Worm (Caenorhabditis elegans) whole organism, L4/young adult: Measurements from ENCODE around the gene F35C11.6.

ENCODE experiments used
- W03F9.2 ChIP-seq: fragments of 150-350 bp; optimal IDR thresholded peaks from 2 replicates; lab custom pipeline; 2014; ENCODE audit warnings: missing biosample characterization, missing genetic modification characterization
- dao-5 ChIP-seq: sonication (generic microtip); optimal IDR thresholded peaks from 2 replicates; lab custom pipeline; 2016; ENCODE audit warnings: missing genotype, missing genetic modification characterization, moderate library complexity, missing compliant biosample characterization
- him-1 ChIP-seq: sonication (generic microtip); optimal IDR thresholded peaks from 2 replicates; lab custom pipeline; 2016; ENCODE audit warnings: missing genotype, missing genetic modification reagents, missing genetic modification characterization, missing compliant biosample characterization

F35C11.6 gene

ce11 chrII:8256013-8256412 is 2.9 kb downstream of the F35C11.6 start, which contains the start of gene F35C11.7:
F35C11.7 (plus strand) TSS chrII:8256313.
- no peak for TF ChIP-seq him-1
- TF ChIP-seq dao-5 (tag; lab: Kevin White, UChicago), result no peak
- TF ChIP-seq W03F9.2 (tag; lab: Kevin White, UChicago), result no peak

- TF ChIP-seq dao-5 (tag; lab: Kevin White, UChicago) (no peak), him-1 (no peak), W03F9.2 (tag; lab: Kevin White, UChicago) (no peak)
Measured at ce11 chrII:8253160-8253793, 5.7 kb downstream of the F35C11.6 start, which contains the start of gene F35C11.5. F35C11.5 (plus strand) TSS chrII:8253743.

- TF ChIP-seq dao-5 (tag; lab: Kevin White, UChicago), result no peak
Measured at ce11 chrII:8249710-8250109, 9.2 kb downstream of the F35C11.6 start.

DNA sequence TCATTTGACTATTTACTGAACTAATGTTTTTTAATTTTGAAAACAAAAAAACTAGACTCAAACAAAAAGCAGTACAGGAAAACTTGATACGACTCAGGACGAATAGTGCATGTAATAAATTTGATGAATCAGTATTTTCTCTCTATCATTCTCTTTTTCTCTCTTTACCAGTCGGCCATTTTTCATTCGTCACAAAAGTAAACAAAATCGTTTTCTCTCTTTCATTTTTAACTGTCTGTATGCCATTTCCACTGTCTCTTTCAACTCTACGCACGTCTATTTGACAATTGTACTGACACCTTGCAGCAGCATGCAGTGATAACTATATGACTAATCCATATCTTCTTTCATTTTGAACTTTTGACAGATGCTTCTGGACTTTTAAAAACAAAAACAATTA is 10.2 kb downstream of the F35C11.6 start, which contains the start of the genes F35C11.2 and F35C11.4:
Gene F35C11.2, minus strand, starts transcription at position 90 of the 400 bp plus-strand sequence.
Gene F35C11.4, plus strand, starts transcription at position 260 of the 400 bp plus-strand sequence.
- TF ChIP-seq dao-5 (tag; lab: Kevin White, UChicago) (no peak), W03F9.2 (tag; lab: Kevin White, UChicago) (peak; percentile 4), him-1 (no peak)

- TF ChIP-seq W03F9.2 (tag; lab: Kevin White, UChicago) (no peak), dao-5 (tag; lab: Kevin White, UChicago) (no peak), him-1 (no peak)
Measured at ce11 chrII:8246476-8246875, 12.5 kb downstream of the F35C11.6 start, which contains the start of gene F35C11.3. F35C11.3 (plus strand) TSS chrII:8246776.

DNA sequence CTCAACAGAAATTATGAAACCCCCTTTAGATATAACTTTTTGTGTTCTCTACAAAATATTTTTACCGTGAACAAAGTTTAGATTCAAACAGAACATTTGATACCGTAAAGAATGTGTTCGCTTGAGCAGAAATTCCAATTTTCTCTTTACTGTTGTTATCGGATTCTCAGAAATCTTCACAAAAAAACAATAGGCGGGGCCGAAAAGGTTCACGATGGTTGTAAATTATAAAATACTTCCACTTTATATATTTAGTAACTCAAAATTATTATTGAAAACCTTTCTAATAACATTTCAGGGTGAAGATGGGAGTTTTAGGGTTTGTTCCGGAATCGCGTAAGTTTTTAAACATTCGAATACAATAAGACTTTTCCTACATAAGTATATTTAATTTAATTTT is 20.8 kb downstream of the F35C11.6 start, which contains the start of gene nlp-5:
Gene nlp-5, plus strand, starts transcription at position 301 of the 400 bp plus-strand sequence.
- TF ChIP-seq W03F9.2 (tag; lab: Kevin White, UChicago) (no peak), dao-5 (tag; lab: Kevin White, UChicago) (no peak), him-1 (no peak)

DNA sequence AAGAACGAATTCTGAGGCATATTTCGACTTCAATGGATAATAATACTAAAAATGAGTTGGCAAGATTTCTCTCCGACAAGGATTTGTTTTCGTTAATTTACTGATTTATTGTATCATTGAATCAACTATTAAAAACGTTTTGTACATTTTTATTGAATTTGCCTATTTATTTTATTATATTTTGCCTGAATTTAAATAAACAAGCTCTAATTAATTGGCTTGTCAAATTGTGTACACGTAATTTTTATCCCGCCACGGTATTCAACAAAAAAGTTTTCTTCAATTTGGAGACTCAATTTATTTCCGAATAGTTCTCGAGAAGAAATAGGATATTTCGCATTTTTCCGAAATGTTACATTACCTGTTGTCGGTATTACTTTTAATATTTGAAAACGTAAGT is 26.4 kb downstream of the F35C11.6 start, which contains the start of gene M110.7:
Gene M110.7, plus strand, starts transcription at position 301 of the 400 bp plus-strand sequence.
- TF ChIP-seq dao-5 (tag; lab: Kevin White, UChicago) (no peak), him-1 (no peak), W03F9.2 (tag; lab: Kevin White, UChicago) (no peak)

DNA sequence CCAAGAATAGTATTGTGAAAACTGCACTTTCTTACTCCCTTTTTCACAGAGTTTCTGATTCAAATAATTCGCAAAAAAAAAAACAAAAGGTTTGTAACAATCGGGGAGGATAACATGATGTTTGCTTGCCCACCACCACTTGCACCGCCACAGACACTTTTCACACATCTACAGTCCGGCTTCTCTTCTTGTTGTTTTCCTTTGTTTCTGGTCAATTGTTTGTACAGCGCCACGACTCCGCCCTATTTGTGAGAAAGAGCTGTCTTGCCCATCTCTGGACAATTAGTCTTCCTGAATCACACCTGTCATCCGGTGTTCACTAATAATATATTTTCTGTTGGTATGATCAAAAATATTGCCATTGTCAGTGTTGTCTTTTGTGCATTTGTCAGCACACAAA is 28.0 kb downstream of the F35C11.6 start, which contains the start of gene M110.9:
Gene M110.9, plus strand, starts transcription at position 301 of the 400 bp plus-strand sequence.
- no peak for TF ChIP-seq dao-5 (tag; lab: Kevin White, UChicago)
- no peak for TF ChIP-seq him-1
- no peak for TF ChIP-seq W03F9.2 (tag; lab: Kevin White, UChicago)

DNA sequence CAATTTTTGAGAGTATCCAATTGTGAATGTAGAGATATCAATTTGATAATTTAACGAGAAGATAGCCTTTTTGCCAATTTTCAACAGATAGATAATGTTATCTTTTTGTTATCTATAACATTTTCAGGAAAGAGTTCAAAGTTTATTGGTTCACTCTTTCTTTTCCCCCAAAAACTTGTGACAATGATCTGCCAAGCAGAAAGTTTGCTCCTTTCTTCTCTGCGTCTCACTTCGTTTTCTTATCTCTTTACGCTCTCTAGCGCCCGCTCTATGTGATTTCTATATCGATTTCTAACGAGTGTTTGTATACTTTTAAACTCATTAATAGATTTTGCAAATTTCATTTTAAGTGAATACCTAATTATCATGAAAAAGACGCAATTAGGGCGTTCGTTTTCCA is 32.5 kb downstream of the F35C11.6 start:
- no peak for TF ChIP-seq dao-5 (tag; lab: Kevin White, UChicago)
- no peak for TF ChIP-seq W03F9.2 (tag; lab: Kevin White, UChicago)
- no peak for TF ChIP-seq him-1

ce11 chrII:8225914-8226313 is 33.0 kb downstream of the F35C11.6 start:
- no peak for TF ChIP-seq dao-5 (tag; lab: Kevin White, UChicago)

ce11 chrII:8225347-8225746 is 33.6 kb downstream of the F35C11.6 start:
- TF ChIP-seq dao-5 (tag; lab: Kevin White, UChicago) (no peak), him-1 (no peak), W03F9.2 (tag; lab: Kevin White, UChicago) (no peak)

DNA sequence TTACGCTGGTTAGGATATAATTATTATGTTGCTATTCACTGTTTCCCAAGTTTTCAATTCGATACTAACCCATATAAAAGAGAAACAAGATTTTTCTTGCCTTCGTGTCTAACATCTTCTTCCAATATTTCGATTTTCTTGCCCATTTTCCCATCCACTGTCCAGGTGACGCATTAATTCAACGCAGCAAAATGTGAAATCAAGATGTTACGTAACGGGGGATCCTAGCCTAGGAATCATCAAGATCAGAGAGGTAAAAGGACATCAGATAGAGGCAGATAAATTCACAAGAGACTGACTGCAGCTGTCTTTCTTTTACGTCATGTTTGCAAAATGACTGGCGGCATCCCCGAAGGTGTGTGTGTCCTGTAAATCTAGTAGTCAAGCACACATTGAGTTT is 34.3 kb downstream of the F35C11.6 start:
- TF ChIP-seq dao-5 (tag; lab: Kevin White, UChicago), result no peak
- no peak for TF ChIP-seq W03F9.2 (tag; lab: Kevin White, UChicago)
- no peak for TF ChIP-seq him-1

- TF ChIP-seq him-1, result no peak
- no peak for TF ChIP-seq W03F9.2 (tag; lab: Kevin White, UChicago)
- no peak for TF ChIP-seq dao-5 (tag; lab: Kevin White, UChicago)
Measured at ce11 chrII:8223945-8224344, 35.0 kb downstream of the F35C11.6 start.

ce11 chrII:8223422-8223821 is 35.5 kb downstream of the F35C11.6 start:
- no peak for TF ChIP-seq dao-5 (tag; lab: Kevin White, UChicago)
- no peak for TF ChIP-seq W03F9.2 (tag; lab: Kevin White, UChicago)
- TF ChIP-seq him-1, result no peak
